Worm (Caenorhabditis elegans): Measurements from ENCODE around the gene clec-27.

DNA sequence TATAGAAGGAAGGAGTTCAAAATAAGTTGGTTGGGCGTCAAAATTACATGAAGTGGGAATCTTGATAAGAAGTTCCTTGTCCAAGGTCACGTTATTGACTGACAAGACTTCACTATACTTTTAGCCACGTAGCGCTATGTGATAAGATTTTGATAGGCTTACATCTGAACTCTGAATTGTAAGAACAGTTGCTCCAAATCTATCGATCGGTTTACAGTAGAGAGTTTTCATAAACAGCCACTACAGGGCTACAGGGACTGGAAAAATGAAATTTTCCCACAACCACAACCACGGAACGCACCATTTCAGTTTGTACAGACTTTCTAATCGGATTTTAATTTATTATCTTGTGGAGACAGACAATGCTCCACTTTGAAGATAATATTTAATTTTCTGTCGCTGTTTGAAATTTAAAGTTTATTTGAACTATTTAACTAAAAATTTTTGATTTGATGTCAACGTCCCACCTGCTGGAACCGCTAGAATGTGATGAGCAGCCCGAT, 3.6 kb downstream of the clec-27 start, which contains the start of the genes clec-31 and clec-22:
- TF ChIP-seq unc-120 (tag; optimal IDR thresholded peaks at IDR 0.05; ENCODE audit: poor library complexity, severe bottlenecking) (no peak), lsy-2 (tag; optimal IDR thresholded peaks at IDR 0.05) (no peak), mep-1 (tag; optimal IDR thresholded peaks at IDR 0.05) (no peak), unc-62 (GFP tag; optimal IDR thresholded peaks at IDR 0.05) (no peak), nhr-76 (tag; optimal IDR thresholded peaks at IDR 0.05) (no peak), nhr-12 (tag; optimal IDR thresholded peaks at IDR 0.05) (no peak), hlh-1 (tag; optimal IDR thresholded peaks at IDR 0.05) (no peak), elt-3 (tag; optimal IDR thresholded peaks at IDR 0.05) (no peak), sem-2 (GFP tag; optimal IDR thresholded peaks at IDR 0.05) (no peak), ztf-11 (tag; optimal IDR thresholded peaks at IDR 0.05) (no peak), blmp-1 (tag; optimal IDR thresholded peaks at IDR 0.05) (no peak), nhr-28 (tag; optimal IDR thresholded peaks at IDR 0.05) (no peak)

Data from whole organism, mixed stage, embryonic.